Worm (Caenorhabditis elegans): ENCODE measurements around the gene ZK896.4.
A peak's percentile ranks its signal among the peaks of the same experiment; 100 is the strongest.

- TF ChIP-seq npax-4 (tag; optimal IDR thresholded peaks at IDR 0.05) (no peak), pha-2 (tag; optimal IDR thresholded peaks at IDR 0.05) (no peak), ceh-9 (tag; optimal IDR thresholded peaks at IDR 0.05) (no peak), dve-1 (tag; optimal IDR thresholded peaks at IDR 0.05) (no peak), tbx-2 (tag; optimal IDR thresholded peaks at IDR 0.05) (no peak), elt-2 (tag; optimal IDR thresholded peaks at IDR 0.05) (peak; percentile 15), ceh-18 (tag; optimal IDR thresholded peaks at IDR 0.05) (no peak), nhr-11 (tag; optimal IDR thresholded peaks at IDR 0.05) (no peak), fax-1 (tag; optimal IDR thresholded peaks at IDR 0.05) (no peak), dmd-4 (tag; optimal IDR thresholded peaks at IDR 0.05; ENCODE audit: borderline replicate concordance) (no peak), mec-3 (tag; optimal IDR thresholded peaks at IDR 0.05; ENCODE audit: borderline replicate concordance) (no peak), elt-4 (tag; optimal IDR thresholded peaks at IDR 0.05) (no peak)
These were observed 26.8 kb upstream of the ZK896.4 start, which contains the start of gene K08D8.4 for ce11 chrIV:12909871-12910270.

Measured in whole organism, late embryonic.